Worm (Caenorhabditis elegans) whole organism, late embryonic: ENCODE results near the gene clec-226.

Experiments
- C38D4.7 ChIP-seq: fragments of 200-800 bp; sonication (Bioruptor generic); optimal IDR thresholded peaks from 2 replicates; lab custom pipeline; 2018; ENCODE audit warnings: mild to moderate bottlenecking, missing genetic modification characterization, moderate library complexity, missing compliant biosample characterization
- T23F11.4 ChIP-seq: fragments of 200-800 bp; sonication (Bioruptor generic); optimal IDR thresholded peaks from 2 replicates; lab custom pipeline; 2018; ENCODE audit warnings: mild to moderate bottlenecking, missing genetic modification characterization, missing compliant biosample characterization
- Y22D7AL.16 ChIP-seq: sonication (generic microtip); optimal IDR thresholded peaks from 2 replicates; lab custom pipeline; 2016; ENCODE audit warnings: missing genetic modification characterization, missing compliant biosample characterization
- ahr-1 ChIP-seq: sonication (generic microtip); optimal IDR thresholded peaks from 2 replicates; lab custom pipeline; 2016; ENCODE audit warnings: missing genetic modification characterization, missing compliant biosample characterization
- ceh-14 ChIP-seq: sonication (generic microtip); optimal IDR thresholded peaks from 2 replicates; lab custom pipeline; 2016; ENCODE audit warnings: missing genotype, missing genetic modification characterization, missing compliant biosample characterization
- ceh-18 ChIP-seq: sonication (generic microtip); optimal IDR thresholded peaks from 2 replicates; lab custom pipeline; 2016; ENCODE audit warnings: missing genetic modification characterization, missing compliant biosample characterization
- ceh-19 ChIP-seq: fragments of 200-800 bp; sonication (Bioruptor generic); optimal IDR thresholded peaks from 2 replicates; lab custom pipeline; 2018; ENCODE audit warnings: mild to moderate bottlenecking, missing genetic modification characterization, missing compliant biosample characterization
- ceh-2 ChIP-seq: sonication (generic microtip); optimal IDR thresholded peaks from 2 replicates; lab custom pipeline; 2016; ENCODE audit warnings: missing genotype, missing genetic modification characterization, missing compliant biosample characterization
- ceh-31 ChIP-seq: sonication (generic microtip); optimal IDR thresholded peaks from 2 replicates; lab custom pipeline; 2016; ENCODE audit warnings: missing genetic modification characterization, missing compliant biosample characterization
- ceh-34 ChIP-seq: sonication (generic microtip); optimal IDR thresholded peaks from 2 replicates; lab custom pipeline; 2016; ENCODE audit warnings: mild to moderate bottlenecking, missing genetic modification characterization, missing compliant biosample characterization
- ceh-45 ChIP-seq: fragments of 200-800 bp; sonication (Bioruptor generic); IDR thresholded peaks from 2 replicates; pipeline ENCODE4 v1.3.6; 2022; ENCODE audit warnings: missing genetic modification reagents, missing genetic modification characterization, missing compliant biosample characterization
- ceh-48 ChIP-seq: sonication (generic microtip); optimal IDR thresholded peaks from 2 replicates; lab custom pipeline; 2016; ENCODE audit warnings: missing genetic modification characterization, inconsistent platforms, missing compliant biosample characterization
- che-1 ChIP-seq: sonication (generic microtip); optimal IDR thresholded peaks from 2 replicates; lab custom pipeline; 2016; ENCODE audit warnings: mild to moderate bottlenecking, missing genetic modification characterization, missing compliant biosample characterization
- elt-2 ChIP-seq: sonication (generic microtip); optimal IDR thresholded peaks from 2 replicates; lab custom pipeline; 2016; ENCODE audit warnings: missing genetic modification reagents, missing genetic modification characterization, missing compliant biosample characterization
- elt-4 ChIP-seq: sonication (generic microtip); optimal IDR thresholded peaks from 2 replicates; lab custom pipeline; 2016; ENCODE audit warnings: missing genetic modification characterization, missing compliant biosample characterization
- ets-4 ChIP-seq: sonication (generic microtip); optimal IDR thresholded peaks from 2 replicates; lab custom pipeline; 2016; ENCODE audit warnings: missing genetic modification characterization, missing compliant biosample characterization
- fax-1 ChIP-seq: sonication (generic microtip); optimal IDR thresholded peaks from 2 replicates; lab custom pipeline; 2016; ENCODE audit warnings: missing genotype, missing genetic modification characterization, missing compliant biosample characterization
- fkh-10 ChIP-seq: fragments of 150-350 bp; optimal IDR thresholded peaks from 2 replicates; lab custom pipeline; 2014; ENCODE audit warnings: missing biosample characterization, missing genetic modification reagents, missing genetic modification characterization
- hlh-30 ChIP-seq: sonication (generic microtip); optimal IDR thresholded peaks from 2 replicates; lab custom pipeline; 2017; ENCODE audit warnings: antibody characterized with exemption, missing genetic modification characterization, missing compliant biosample characterization; ENCODE audit not compliant: insufficient read depth
- hlh-6 ChIP-seq: sonication (generic microtip); optimal IDR thresholded peaks from 2 replicates; lab custom pipeline; 2016; ENCODE audit warnings: missing genotype, missing genetic modification characterization, missing compliant biosample characterization
- hlh-8 ChIP-seq: sonication (generic microtip); optimal IDR thresholded peaks from 2 replicates; lab custom pipeline; 2016; ENCODE audit warnings: missing genotype, missing genetic modification characterization, missing compliant biosample characterization
- lim-6 ChIP-seq: sonication (generic microtip); optimal IDR thresholded peaks from 2 replicates; lab custom pipeline; 2016; ENCODE audit warnings: missing genetic modification characterization, missing compliant biosample characterization
- lin-11 ChIP-seq: fragments of 200-800 bp; sonication (Bioruptor generic); optimal IDR thresholded peaks from 2 replicates; lab custom pipeline; 2018; ENCODE audit warnings: mild to moderate bottlenecking, missing genetic modification characterization, missing compliant biosample characterization
- nfya-1 ChIP-seq: sonication (generic microtip); optimal IDR thresholded peaks from 2 replicates; lab custom pipeline; 2017; ENCODE audit warnings: missing genetic modification characterization, mild to moderate bottlenecking, missing compliant biosample characterization, antibody characterized with exemption, moderate library complexity
- nhr-232 ChIP-seq: sonication (generic microtip); optimal IDR thresholded peaks from 2 replicates; lab custom pipeline; 2016; ENCODE audit warnings: missing genetic modification characterization, missing compliant biosample characterization
- pag-3 ChIP-seq: sonication (generic microtip); optimal IDR thresholded peaks from 2 replicates; lab custom pipeline; 2016; ENCODE audit warnings: missing compliant biosample characterization, missing genetic modification characterization, borderline replicate concordance
- pax-1 ChIP-seq: fragments of 150-350 bp; optimal IDR thresholded peaks from 2 replicates; lab custom pipeline; 2014; ENCODE audit warnings: missing biosample characterization, missing genetic modification characterization
- pha-2 ChIP-seq: sonication (generic microtip); optimal IDR thresholded peaks from 2 replicates; lab custom pipeline; 2017; ENCODE audit warnings: mild to moderate bottlenecking, missing genetic modification characterization, missing compliant biosample characterization
- pha-4 ChIP-seq: fragments of 150-350 bp; optimal IDR thresholded peaks from 2 replicates; lab custom pipeline; 2018; ENCODE audit warnings: missing biosample characterization, missing genetic modification reagents, missing genetic modification characterization
- pqm-1 ChIP-seq: sonication (generic microtip); optimal IDR thresholded peaks from 2 replicates; lab custom pipeline; 2016; ENCODE audit warnings: missing genetic modification characterization, missing compliant biosample characterization
- pros-1 ChIP-seq: fragments of 150-350 bp; optimal IDR thresholded peaks from 2 replicates; lab custom pipeline; 2014; ENCODE audit warnings: missing biosample characterization, missing genetic modification reagents, missing genetic modification characterization
- rnt-1 ChIP-seq: sonication (generic microtip); optimal IDR thresholded peaks from 2 replicates; lab custom pipeline; 2016; ENCODE audit warnings: missing genetic modification characterization, missing compliant biosample characterization
- sdc-2 ChIP-seq: sonication (generic microtip); optimal IDR thresholded peaks from 2 replicates; lab custom pipeline; 2016; ENCODE audit warnings: missing genotype, missing genetic modification characterization, missing compliant biosample characterization
- sox-2 ChIP-seq: fragments of 200-800 bp; sonication (Bioruptor generic); IDR thresholded peaks from 2 replicates; pipeline ENCODE4 v1.3.6; 2022; ENCODE audit warnings: missing genetic modification reagents, missing genetic modification characterization, missing compliant biosample characterization
- syd-9 ChIP-seq: sonication (generic microtip); optimal IDR thresholded peaks from 2 replicates; lab custom pipeline; 2016; ENCODE audit warnings: mild to moderate bottlenecking, missing genetic modification characterization, moderate library complexity, missing compliant biosample characterization
- tbx-2 ChIP-seq: sonication (generic microtip); optimal IDR thresholded peaks from 2 replicates; lab custom pipeline; 2016; ENCODE audit warnings: missing genetic modification characterization, missing compliant biosample characterization
- tbx-7 ChIP-seq: sonication (generic microtip); optimal IDR thresholded peaks from 2 replicates; lab custom pipeline; 2016; ENCODE audit warnings: missing genotype, missing genetic modification characterization, missing compliant biosample characterization
- unc-3 ChIP-seq, 2 experiments: fragments of 200-800 bp in 1 of 2; sonication (Bioruptor generic) in 1 of 2; sonication (generic microtip) in 1 of 2; conservative IDR thresholded peaks in 1 of 2; optimal IDR thresholded peaks in 1 of 2; 2 replicates each; pipeline versions ENCODE4 v1.3.6 to Lab custom; 2016 to 2022; ENCODE audit warnings: missing compliant biosample characterization in 2 of 2, missing genetic modification characterization in 2 of 2, missing genetic modification reagents in 1 of 2
- unc-86 ChIP-seq: sonication (generic microtip); optimal IDR thresholded peaks from 2 replicates; lab custom pipeline; 2016; ENCODE audit warnings: missing genetic modification characterization, missing compliant biosample characterization
- zip-5 ChIP-seq: sonication (generic microtip); optimal IDR thresholded peaks from 2 replicates; lab custom pipeline; 2016; ENCODE audit warnings: missing genetic modification characterization, missing compliant biosample characterization
- ztf-16 ChIP-seq: sonication (generic microtip); optimal IDR thresholded peaks from 2 replicates; lab custom pipeline; 2017; ENCODE audit warnings: missing genetic modification characterization, missing compliant biosample characterization

clec-226 gene

ce11 chrV:13961927-13962419 lies 15.2 kb downstream of the clec-226 start, which contains the start of the genes algn-13 and R10D12.13 (continued):
- TF ChIP-seq syd-9 (tag; lab: Kevin White, UChicago) (peak; percentile 56), lin-11 (tag; lab: Kevin White, UChicago) (peak; percentile 69), pros-1 (tag; lab: Kevin White, UChicago) (no peak), sox-2 (GFP tag; lab: Robert Waterston, UW) (peak; percentile 25; the same call in 1 of the 2 replicates), pag-3 (no peak), che-1 (peak; percentile 78), hlh-8 (tag; lab: Kevin White, UChicago) (peak; percentile 82), fax-1 (tag; lab: Kevin White, UChicago) (peak; percentile 76), unc-3 (GFP tag; conservative IDR thresholded peaks at IDR 0.05; lab: Robert Waterston, UW) (peak; percentile 65; the same call in 1 of the 2 replicates), unc-3 (tag; optimal IDR thresholded peaks at IDR 0.05; lab: Kevin White, UChicago) (peak; percentile 80), ahr-1 (tag; lab: Kevin White, UChicago) (peak; percentile 83), ceh-2 (tag; lab: Kevin White, UChicago) (peak; percentile 84), elt-2 (tag; lab: Kevin White, UChicago) (peak; percentile 95), sdc-2 (tag; lab: Kevin White, UChicago) (peak; percentile 69), ceh-14 (tag; lab: Kevin White, UChicago) (peak; percentile 90), pax-1 (tag; lab: Kevin White, UChicago) (no peak), pha-2 (tag; lab: Kevin White, UChicago) (peak; percentile 79), T23F11.4 (GFP tag; lab: Kevin White, UChicago) (peak; percentile 69), pha-4 (tag; lab: Kevin White, UChicago) (no peak), elt-4 (tag; lab: Kevin White, UChicago) (no peak), hlh-6 (tag; lab: Kevin White, UChicago) (peak; percentile 81), Y22D7AL.16 (tag; lab: Kevin White, UChicago) (peak; percentile 56), ceh-48 (tag; lab: Kevin White, UChicago) (peak; percentile 5), ets-4 (tag; lab: Kevin White, UChicago) (peak; percentile 10), rnt-1 (tag; lab: Kevin White, UChicago) (peak; percentile 75), fkh-10 (GFP tag; lab: Kevin White, UChicago) (no peak), C38D4.7 (GFP tag; lab: Kevin White, UChicago) (peak; percentile 77), ceh-19 (GFP tag; lab: Kevin White, UChicago) (peak; percentile 80), zip-5 (peak; percentile 67), hlh-30 (tag; lab: Kevin White, UChicago) (no peak), tbx-2 (tag; lab: Kevin White, UChicago) (peak; percentile 90), ztf-16 (tag; lab: Kevin White, UChicago) (peak; percentile 78), ceh-18 (peak; percentile 45), ceh-31 (tag; lab: Kevin White, UChicago) (peak; percentile 81), unc-86 (tag; lab: Kevin White, UChicago) (peak; percentile 64), pqm-1 (no peak), ceh-45 (GFP tag; lab: Robert Waterston, UW) (peak; percentile 51; the same call in 1 of the 2 replicates), nhr-232 (tag; lab: Kevin White, UChicago) (peak; percentile 71), ceh-34 (tag; lab: Kevin White, UChicago) (peak; percentile 80), nfya-1 (peak; percentile 78), tbx-7 (tag; lab: Kevin White, UChicago) (peak; percentile 31), lim-6 (tag; lab: Kevin White, UChicago) (peak; percentile 32)
